Worm (Caenorhabditis elegans) whole organism, young adult: ENCODE data around the gene B0228.8.

Experiments
- C17E4.6 ChIP-seq: fragments of 200-800 bp; sonication (Bioruptor generic); IDR thresholded peaks from 2 replicates; pipeline ENCODE4 v1.3.6; 2022; ENCODE audit warnings: missing genetic modification reagents, missing genetic modification characterization, missing compliant biosample characterization
- F10E7.11 ChIP-seq: sonication (generic microtip); optimal IDR thresholded peaks from 2 replicates; lab custom pipeline; 2017; ENCODE audit warnings: mild to moderate bottlenecking, missing genetic modification characterization, moderate library complexity, missing compliant biosample characterization
- F37B4.10 ChIP-seq: fragments of 200-800 bp; sonication (Bioruptor generic); IDR thresholded peaks from 2 replicates; pipeline ENCODE4 v1.3.6; 2022; ENCODE audit warnings: missing genetic modification characterization, missing compliant biosample characterization
- F39B2.1 ChIP-seq: fragments of 200-800 bp; sonication (Bioruptor generic); IDR thresholded peaks from 2 replicates; pipeline ENCODE4 v1.3.6; 2022; ENCODE audit warnings: missing genetic modification reagents, missing genetic modification characterization, missing compliant biosample characterization
- F57C9.4 ChIP-seq: sonication (generic microtip); optimal IDR thresholded peaks from 2 replicates; lab custom pipeline; 2017; ENCODE audit warnings: mild to moderate bottlenecking, missing genetic modification characterization, missing compliant biosample characterization
- Y53F4B.3 ChIP-seq: fragments of 200-800 bp; sonication (Bioruptor generic); IDR thresholded peaks from 2 replicates; pipeline ENCODE4 v1.3.6; 2022; ENCODE audit warnings: missing genetic modification reagents, missing genetic modification characterization, missing compliant biosample characterization
- Y56A3A.18 ChIP-seq: fragments of 200-800 bp; sonication (Bioruptor generic); IDR thresholded peaks from 2 replicates; pipeline ENCODE4 v1.3.6; 2022; ENCODE audit warnings: missing genetic modification reagents, missing genetic modification characterization, missing compliant biosample characterization
- aptf-2 ChIP-seq: fragments of 200-800 bp; sonication (Bioruptor generic); conservative IDR thresholded peaks from 2 replicates; pipeline ENCODE4 v1.3.6; 2022; ENCODE audit warnings: missing genetic modification reagents, missing genetic modification characterization, missing compliant biosample characterization
- athp-1 ChIP-seq: sonication (generic microtip); optimal IDR thresholded peaks from 2 replicates; lab custom pipeline; 2017; ENCODE audit warnings: mild to moderate bottlenecking, missing genetic modification characterization, missing compliant biosample characterization
- attf-3 ChIP-seq: fragments of 200-800 bp; sonication (Bioruptor generic); conservative IDR thresholded peaks from 2 replicates; pipeline ENCODE4 v1.3.6; 2022; ENCODE audit warnings: missing genetic modification reagents, missing genetic modification characterization, missing compliant biosample characterization
- attf-6 ChIP-seq: fragments of 200-800 bp; sonication (Bioruptor generic); IDR thresholded peaks from 2 replicates; pipeline ENCODE4 v1.3.6; 2022; ENCODE audit warnings: missing genetic modification reagents, missing genetic modification characterization, missing compliant biosample characterization
- cebp-1 ChIP-seq, 2 experiments: fragments of 200-800 bp in 1 of 2; sonication (Bioruptor generic) in 1 of 2; sonication (generic microtip) in 1 of 2; IDR thresholded peaks in 1 of 2; optimal IDR thresholded peaks in 1 of 2; 2 replicates each; pipeline versions ENCODE4 v1.3.6 to Lab custom; 2017 to 2022; ENCODE audit warnings: missing compliant biosample characterization in 2 of 2, missing genetic modification characterization in 2 of 2, mild to moderate bottlenecking in 1 of 2, missing genetic modification reagents in 1 of 2, moderate library complexity in 1 of 2
- ceh-58 ChIP-seq: fragments of 200-800 bp; sonication (Bioruptor generic); IDR thresholded peaks from 2 replicates; pipeline ENCODE4 v1.3.6; 2022; ENCODE audit warnings: missing genetic modification characterization, missing compliant biosample characterization
- chd-7 ChIP-seq: sonication (generic microtip); optimal IDR thresholded peaks from 2 replicates; lab custom pipeline; 2016; ENCODE audit warnings: mild to moderate bottlenecking, missing genetic modification characterization, moderate library complexity, missing compliant biosample characterization
- dox-1 ChIP-seq: fragments of 200-800 bp; sonication (Bioruptor generic); IDR thresholded peaks from 2 replicates; pipeline ENCODE4 v1.3.6; 2022; ENCODE audit warnings: missing genetic modification reagents, missing genetic modification characterization, missing compliant biosample characterization
- dpl-1 ChIP-seq: fragments of 150-350 bp; optimal IDR thresholded peaks from 2 replicates; lab custom pipeline; 2014; ENCODE audit warnings: missing biosample characterization, missing genetic modification reagents, missing genetic modification characterization
- efl-1 ChIP-seq: fragments of 150-350 bp; optimal IDR thresholded peaks from 2 replicates; lab custom pipeline; 2014; ENCODE audit warnings: missing biosample characterization, missing genetic modification reagents, missing genetic modification characterization
- let-607 ChIP-seq, 2 experiments: fragments of 200-800 bp in 1 of 2; sonication (Bioruptor generic) in 1 of 2; sonication (generic microtip) in 1 of 2; optimal IDR thresholded peaks; 2 replicates each; lab custom pipeline; 2016 to 2018; ENCODE audit warnings: mild to moderate bottlenecking in 2 of 2, missing compliant biosample characterization in 2 of 2, missing genetic modification characterization in 2 of 2, moderate library complexity in 2 of 2, missing genotype in 1 of 2
- lin-40 ChIP-seq: sonication (generic microtip); optimal IDR thresholded peaks from 2 replicates; lab custom pipeline; 2016; ENCODE audit warnings: missing genetic modification characterization, mild to moderate bottlenecking, missing compliant biosample characterization, missing genotype, missing genetic modification reagents
- lsl-1 ChIP-seq: fragments of 200-800 bp; sonication (Bioruptor generic); optimal IDR thresholded peaks from 2 replicates; lab custom pipeline; 2018; ENCODE audit warnings: mild to moderate bottlenecking, missing genetic modification characterization, moderate library complexity, missing compliant biosample characterization
- nhr-179 ChIP-seq: sonication (generic microtip); optimal IDR thresholded peaks from 2 replicates; lab custom pipeline; 2016; ENCODE audit warnings: mild to moderate bottlenecking, missing genetic modification characterization, missing compliant biosample characterization
- nhr-80 ChIP-seq: sonication (generic microtip); optimal IDR thresholded peaks from 2 replicates; lab custom pipeline; 2016; ENCODE audit warnings: missing genetic modification characterization, missing compliant biosample characterization
- pbrm-1 ChIP-seq: fragments of 200-800 bp; sonication (Bioruptor generic); IDR thresholded peaks from 2 replicates; pipeline ENCODE4 v1.3.6; 2022; ENCODE audit warnings: missing genetic modification reagents, missing genetic modification characterization, missing compliant biosample characterization
- rcor-1 ChIP-seq: fragments of 200-800 bp; sonication (Bioruptor generic); IDR thresholded peaks from 2 replicates; pipeline ENCODE4 v1.3.6; 2022; ENCODE audit warnings: missing genetic modification reagents, missing genetic modification characterization, missing compliant biosample characterization
- rec-8 ChIP-seq, 2 experiments: sonication (generic microtip); optimal IDR thresholded peaks; 2 replicates each; lab custom pipeline; 2016; ENCODE audit warnings: mild to moderate bottlenecking in 2 of 2, missing genetic modification characterization in 2 of 2, missing genetic modification reagents in 2 of 2, missing genotype in 2 of 2, missing biosample characterization in 1 of 2, missing compliant biosample characterization in 1 of 2, moderate library complexity in 1 of 2
- repo-1 ChIP-seq: sonication (generic microtip); optimal IDR thresholded peaks from 2 replicates; lab custom pipeline; 2017; ENCODE audit warnings: mild to moderate bottlenecking, missing genetic modification characterization, missing compliant biosample characterization
- rpc-1 ChIP-seq, 2 experiments: fragments of 150-350 bp in 1 of 2; sonication (generic microtip) in 1 of 2; optimal IDR thresholded peaks; 2 replicates each; lab custom pipeline; 2014 to 2018; ENCODE audit warnings: missing biosample characterization in 1 of 2, missing genetic modification characterization in 1 of 2, missing genetic modification reagents in 1 of 2, missing genotype in 1 of 2
- sdz-38 ChIP-seq: sonication (generic microtip); optimal IDR thresholded peaks from 2 replicates; lab custom pipeline; 2016; ENCODE audit warnings: missing genotype, missing genetic modification characterization, missing compliant biosample characterization
- sea-2 ChIP-seq: fragments of 200-800 bp; sonication (Bioruptor generic); IDR thresholded peaks from 2 replicates; pipeline ENCODE4 v1.3.6; 2022; ENCODE audit warnings: missing genetic modification characterization, missing compliant biosample characterization
- tbp1 ChIP-seq: fragments of 200-800 bp; sonication (Bioruptor generic); optimal IDR thresholded peaks from 2 replicates; lab custom pipeline; 2018; ENCODE audit warnings: mild to moderate bottlenecking, missing genetic modification characterization, missing compliant biosample characterization
- unc-62 ChIP-seq: fragments of 150-350 bp; optimal IDR thresholded peaks from 2 replicates; lab custom pipeline; 2014; ENCODE audit warnings: missing biosample characterization, missing genetic modification reagents, missing genetic modification characterization
- zfh-2 ChIP-seq: fragments of 200-800 bp; sonication (Bioruptor generic); conservative IDR thresholded peaks from 2 replicates; pipeline ENCODE4 v1.3.6; 2022; ENCODE audit warnings: missing genetic modification reagents, missing genetic modification characterization, missing compliant biosample characterization
- zim-3 ChIP-seq: sonication (generic microtip); optimal IDR thresholded peaks from 2 replicates; lab custom pipeline; 2017; ENCODE audit warnings: mild to moderate bottlenecking, missing genetic modification characterization, moderate library complexity, missing compliant biosample characterization
- ztf-18 ChIP-seq: sonication (generic microtip); optimal IDR thresholded peaks from 2 replicates; lab custom pipeline; 2016; ENCODE audit warnings: missing genotype, mild to moderate bottlenecking, missing genetic modification characterization, missing compliant biosample characterization
- ztf-22 ChIP-seq: fragments of 200-800 bp; sonication (Bioruptor generic); optimal IDR thresholded peaks from 2 replicates; lab custom pipeline; 2018; ENCODE audit warnings: mild to moderate bottlenecking, missing genetic modification characterization, moderate library complexity, missing compliant biosample characterization
- ztf-3 ChIP-seq: fragments of 200-800 bp; sonication (Bioruptor generic); optimal IDR thresholded peaks from 2 replicates; lab custom pipeline; 2018; ENCODE audit warnings: mild to moderate bottlenecking, missing genetic modification characterization, missing compliant biosample characterization

The B0228.8 gene

ce11 chrII:7736725-7737124 is 24.6 kb downstream of the B0228.8 start:
- no peak for TF ChIP-seq athp-1
- TF ChIP-seq cebp-1 (GFP tag; IDR thresholded peaks at IDR 0.05; lab: Robert Waterston, UW), result no peak
- no peak for TF ChIP-seq cebp-1 (tag; optimal IDR thresholded peaks at IDR 0.05; lab: Kevin White, UChicago)
- no peak for TF ChIP-seq F37B4.10 (GFP tag; lab: Robert Waterston, UW)
- no peak for TF ChIP-seq F10E7.11 (tag; lab: Kevin White, UChicago)

- TF ChIP-seq sdz-38 (tag; lab: Kevin White, UChicago) (no peak), efl-1 (no peak), nhr-80 (tag; lab: Kevin White, UChicago) (no peak), unc-62 (GFP tag; lab: Kevin White, UChicago) (no peak), ztf-3 (GFP tag; lab: Kevin White, UChicago) (no peak), ztf-22 (no peak)
- TF ChIP-seq, all 124 proteins: peak for 0
Observed at ce11 chrII:7724603-7725002, 36.7 kb downstream of the B0228.8 start, which contains the start of gene cpna-2. TSS of gene cpna-2 (plus strand) at chrII:7724903.

- TF ChIP-seq F39B2.1 (GFP tag; lab: Robert Waterston, UW) (no peak), zfh-2 (GFP tag; lab: Robert Waterston, UW) (peak; percentile 60)
Observed at ce11 chrII:7722784-7723183, 38.6 kb downstream of the B0228.8 start.

ce11 chrII:7720479-7720878 is 40.9 kb downstream of the B0228.8 start:
- no peak for TF ChIP-seq rpc-1 (optimal IDR thresholded peaks at IDR 0.05; lab: Kevin White, UChicago)
- no peak for TF ChIP-seq rpc-1 (tag; optimal IDR thresholded peaks at IDR 0.05; lab: Kevin White, UChicago)
- TF ChIP-seq rec-8 (tag; optimal IDR thresholded peaks at IDR 0.05; lab: Kevin White, UChicago), result no peak
- TF ChIP-seq sdz-38 (tag; lab: Kevin White, UChicago), result no peak
- no peak for TF ChIP-seq athp-1
- no peak for TF ChIP-seq dpl-1 (GFP tag; lab: Kevin White, UChicago)
- no peak for TF ChIP-seq tbp1 (GFP tag; lab: Kevin White, UChicago)
- no peak for TF ChIP-seq attf-3 (GFP tag; lab: Robert Waterston, UW)
- TF ChIP-seq chd-7 (tag; lab: Kevin White, UChicago), result no peak
- TF ChIP-seq ztf-22, result no peak
- no peak for TF ChIP-seq ztf-18 (tag; lab: Kevin White, UChicago)
- TF ChIP-seq pbrm-1 (GFP tag; lab: Robert Waterston, UW), result no peak

- TF ChIP-seq aptf-2 (GFP tag; lab: Robert Waterston, UW) (no peak), repo-1 (tag; lab: Kevin White, UChicago) (no peak), attf-6 (no peak), athp-1 (no peak), zim-3 (no peak), rcor-1 (GFP tag; lab: Robert Waterston, UW) (no peak), Y56A3A.18 (GFP tag; lab: Robert Waterston, UW) (no peak), ceh-58 (GFP tag; lab: Robert Waterston, UW) (no peak), Y53F4B.3 (GFP tag; lab: Robert Waterston, UW) (no peak), F57C9.4 (tag; lab: Kevin White, UChicago) (no peak)
Observed at ce11 chrII:7719039-7719438, 42.3 kb downstream of the B0228.8 start.

- TF ChIP-seq efl-1, result no peak
- no peak for TF ChIP-seq lsl-1
- no peak for TF ChIP-seq nhr-179 (tag; lab: Kevin White, UChicago)
- TF ChIP-seq C17E4.6 (GFP tag; lab: Robert Waterston, UW), result no peak
- no peak for TF ChIP-seq ceh-58 (GFP tag; lab: Robert Waterston, UW)
- no peak for TF ChIP-seq let-607 (tag; optimal IDR thresholded peaks at IDR 0.05; lab: Kevin White, UChicago)
- TF ChIP-seq unc-62 (GFP tag; lab: Kevin White, UChicago), result no peak
- no peak for TF ChIP-seq chd-7 (tag; lab: Kevin White, UChicago)
- TF ChIP-seq lin-40 (tag; lab: Kevin White, UChicago), result no peak
- TF ChIP-seq Y56A3A.18 (GFP tag; lab: Robert Waterston, UW), result no peak
- TF ChIP-seq dox-1 (GFP tag; lab: Robert Waterston, UW), result no peak
- no peak for TF ChIP-seq ztf-18 (tag; lab: Kevin White, UChicago)
- no peak for TF ChIP-seq sea-2
Observed at ce11 chrII:7718491-7718890, 42.8 kb downstream of the B0228.8 start, which contains the start of gene cpna-5. TSS of gene cpna-5 (minus strand) at chrII:7718591.
